Fruit fly (Drosophila melanogaster) whole organism, embryonic: ENCODE results near the gene CG18302.

Experiments used
- Abd-B ChIP-seq: fragments of 200-800 bp; sonication (Bioruptor generic); optimal IDR thresholded peaks from 2 replicates; lab custom pipeline; 2018; ENCODE audit warnings: missing biosample characterization, mild to moderate bottlenecking, missing genetic modification characterization, moderate library complexity
- Atf3 ChIP-seq: fragments of 200-800 bp; sonication (Bioruptor generic); optimal IDR thresholded peaks from 3 replicates; lab custom pipeline; 2016; ENCODE audit warnings: missing biosample characterization, missing genetic modification characterization
- CG10654 ChIP-seq: fragments of 200-800 bp; sonication (Bioruptor generic); optimal IDR thresholded peaks from 2 replicates; lab custom pipeline; 2016; ENCODE audit warnings: missing biosample characterization, missing genetic modification characterization
- CG11456 ChIP-seq: fragments of 200-800 bp; sonication (Bioruptor generic); IDR thresholded peaks from 3 replicates; pipeline ENCODE4 v1.3.6; 2022; ENCODE audit warnings: missing biosample characterization, missing genetic modification characterization
- CG11504 ChIP-seq: fragments of 200-800 bp; sonication (Bioruptor generic); optimal IDR thresholded peaks from 3 replicates; lab custom pipeline; 2019; ENCODE audit warnings: missing biosample characterization, mild to moderate bottlenecking, missing genetic modification characterization, moderate library complexity
- CG15479 ChIP-seq: fragments of 200-800 bp; sonication (Bioruptor generic); optimal IDR thresholded peaks from 3 replicates; lab custom pipeline; 2019; ENCODE audit warnings: missing biosample characterization, mild to moderate bottlenecking, missing genetic modification characterization, moderate library complexity
- CG15514 ChIP-seq: fragments of 200-800 bp; sonication (Bioruptor generic); optimal IDR thresholded peaks from 3 replicates; lab custom pipeline; 2017; ENCODE audit warnings: missing biosample characterization, missing genetic modification characterization, mild to moderate bottlenecking, moderate library complexity, missing genetic modification reagents
- CG15601 ChIP-seq: fragments of 200-800 bp; sonication (Bioruptor generic); optimal IDR thresholded peaks from 3 replicates; lab custom pipeline; 2019; ENCODE audit warnings: missing biosample characterization, mild to moderate bottlenecking, missing genetic modification characterization, moderate library complexity
- CG15696 ChIP-seq: fragments of 200-800 bp; sonication (Bioruptor generic); optimal IDR thresholded peaks from 2 replicates; lab custom pipeline; 2019; ENCODE audit warnings: missing biosample characterization, mild to moderate bottlenecking, missing genetic modification characterization, moderate library complexity
- CG1602 ChIP-seq: fragments of 200-800 bp; sonication (Bioruptor generic); optimal IDR thresholded peaks from 3 replicates; lab custom pipeline; 2016; ENCODE audit warnings: missing biosample characterization, missing genetic modification characterization
- CG16813 ChIP-seq: fragments of 200-800 bp; sonication (Bioruptor generic); IDR thresholded peaks from 3 replicates; pipeline ENCODE4 v1.3.6; 2022; ENCODE audit warnings: missing biosample characterization, missing genetic modification characterization; ENCODE audit not compliant: partially characterized antibody
- CG17186 ChIP-seq: fragments of 200-800 bp; sonication (Bioruptor generic); optimal IDR thresholded peaks from 3 replicates; lab custom pipeline; 2017; ENCODE audit warnings: missing biosample characterization, missing genetic modification reagents, missing genetic modification characterization
- CG18764 ChIP-seq: fragments of 200-800 bp; sonication (Bioruptor generic); optimal IDR thresholded peaks from 3 replicates; lab custom pipeline; 2016; ENCODE audit warnings: missing biosample characterization, missing genetic modification characterization
- CG2202 ChIP-seq: fragments of 200-800 bp; sonication (Bioruptor generic); optimal IDR thresholded peaks from 2 replicates; lab custom pipeline; 2018; ENCODE audit warnings: missing biosample characterization, mild to moderate bottlenecking, missing genetic modification characterization
- CG2712 ChIP-seq: fragments of 200-800 bp; optimal IDR thresholded peaks from 3 replicates; lab custom pipeline; 2019; ENCODE audit warnings: missing biosample characterization, mild to moderate bottlenecking, missing genetic modification characterization, moderate library complexity
- CG2875 ChIP-seq: fragments of 200-800 bp; sonication (Bioruptor generic); optimal IDR thresholded peaks from 2 replicates; lab custom pipeline; 2017; ENCODE audit warnings: missing biosample characterization, mild to moderate bottlenecking, missing genetic modification characterization, missing genetic modification reagents
- CG33557 ChIP-seq: fragments of 200-800 bp; sonication (Bioruptor generic); optimal IDR thresholded peaks from 2 replicates; lab custom pipeline; 2019; ENCODE audit warnings: missing biosample characterization, mild to moderate bottlenecking, missing genetic modification characterization, moderate library complexity
- CG3995 ChIP-seq: fragments of 200-800 bp; sonication (Bioruptor generic); optimal IDR thresholded peaks from 3 replicates; lab custom pipeline; 2016; ENCODE audit warnings: missing biosample characterization, missing genetic modification characterization
- CG4707 ChIP-seq: fragments of 200-800 bp; sonication (Bioruptor generic); optimal IDR thresholded peaks from 2 replicates; lab custom pipeline; 2018; ENCODE audit warnings: missing biosample characterization, mild to moderate bottlenecking, missing genetic modification characterization, moderate library complexity
- CG6654 ChIP-seq: fragments of 200-800 bp; sonication (Bioruptor generic); optimal IDR thresholded peaks from 2 replicates; lab custom pipeline; 2017; ENCODE audit warnings: missing biosample characterization, mild to moderate bottlenecking, missing genetic modification characterization
- CG6683 ChIP-seq: fragments of 200-800 bp; sonication (Bioruptor generic); optimal IDR thresholded peaks from 2 replicates; lab custom pipeline; 2017; ENCODE audit warnings: missing biosample characterization, mild to moderate bottlenecking, missing genetic modification characterization, missing genetic modification reagents
- CG7357 ChIP-seq: fragments of 200-800 bp; sonication (Bioruptor generic); IDR thresholded peaks from 3 replicates; pipeline ENCODE4 v1.3.6; 2022; ENCODE audit warnings: missing biosample characterization, missing genetic modification characterization
- CG7556 ChIP-seq: fragments of 200-800 bp; sonication (Bioruptor generic); optimal IDR thresholded peaks from 2 replicates; lab custom pipeline; 2017; ENCODE audit warnings: missing biosample characterization, mild to moderate bottlenecking, missing genetic modification characterization
- CG8944 ChIP-seq: fragments of 200-800 bp; sonication (Bioruptor generic); optimal IDR thresholded peaks from 3 replicates; lab custom pipeline; 2016; ENCODE audit warnings: missing biosample characterization, missing genetic modification characterization
- CG9727 ChIP-seq: fragments of 200-800 bp; sonication (Bioruptor generic); optimal IDR thresholded peaks from 3 replicates; lab custom pipeline; 2017; ENCODE audit warnings: missing biosample characterization, mild to moderate bottlenecking, missing genetic modification characterization
- D ChIP-seq, 2 experiments: fragments of 200-800 bp in 1 of 2; fragments of >200 bp in 1 of 2; sonication (Bioruptor generic) in 1 of 2; optimal IDR thresholded peaks; 2 replicates in 1 of 2; 3 replicates in 1 of 2; lab custom pipeline; 2017; ENCODE audit warnings: mild to moderate bottlenecking in 1 of 2, missing biosample characterization in 1 of 2, missing genetic modification characterization in 1 of 2, missing genetic modification reagents in 1 of 2
- Doc3 ChIP-seq: fragments of 200-800 bp; sonication (Bioruptor generic); IDR thresholded peaks from 3 replicates; pipeline ENCODE4 v1.3.6; 2022; ENCODE audit warnings: missing biosample characterization, missing genetic modification characterization; ENCODE audit not compliant: partially characterized antibody
- Dref ChIP-seq: fragments of 200-800 bp; sonication (Bioruptor generic); IDR thresholded peaks from 2 replicates; pipeline ENCODE4 v1.3.6; 2022; ENCODE audit warnings: missing biosample characterization, missing genetic modification characterization
- HHEX ChIP-seq: fragments of 200-800 bp; sonication (Bioruptor generic); optimal IDR thresholded peaks from 3 replicates; lab custom pipeline; 2017; ENCODE audit warnings: missing biosample characterization, mild to moderate bottlenecking, missing genetic modification characterization, missing genetic modification reagents
- HLH54F ChIP-seq: fragments of 200-800 bp; sonication (Bioruptor generic); optimal IDR thresholded peaks from 3 replicates; lab custom pipeline; 2016; ENCODE audit warnings: missing biosample characterization, missing genetic modification characterization
- HLHmδ ChIP-seq: fragments of 200-800 bp; sonication (Bioruptor generic); optimal IDR thresholded peaks from 2 replicates; lab custom pipeline; 2018; ENCODE audit warnings: missing biosample characterization, mild to moderate bottlenecking, missing genetic modification characterization, moderate library complexity
- Hr3 ChIP-seq: fragments of 200-800 bp; sonication (Bioruptor generic); optimal IDR thresholded peaks from 3 replicates; lab custom pipeline; 2016; ENCODE audit warnings: missing biosample characterization, missing genetic modification characterization
- Lpt ChIP-seq: fragments of >200 bp; optimal IDR thresholded peaks from 2 replicates; lab custom pipeline; 2018; ENCODE audit warnings: missing biosample characterization, missing genetic modification characterization
- NC2β ChIP-seq: fragments of 200-800 bp; sonication (Bioruptor generic); optimal IDR thresholded peaks from 2 replicates; lab custom pipeline; 2016; ENCODE audit warnings: missing biosample characterization, missing genetic modification characterization
- NFAT ChIP-seq: fragments of 200-800 bp; sonication (Bioruptor generic); IDR thresholded peaks from 2 replicates; pipeline ENCODE4 v1.3.6; 2022; ENCODE audit warnings: missing biosample characterization, missing genetic modification characterization
- Sox102F ChIP-seq: fragments of 200-800 bp; sonication (Bioruptor generic); optimal IDR thresholded peaks from 2 replicates; lab custom pipeline; 2018; ENCODE audit warnings: missing biosample characterization, mild to moderate bottlenecking, missing genetic modification characterization, moderate library complexity
- Sry-δ ChIP-seq: fragments of 200-800 bp; sonication (Bioruptor generic); optimal IDR thresholded peaks from 2 replicates; lab custom pipeline; 2016; ENCODE audit warnings: missing biosample characterization, missing genetic modification characterization
- Stat92E ChIP-seq, 3 experiments: fragments of >200 bp in 2 of 3; fragments of 200-800 bp in 1 of 3; sonication (Bioruptor generic) in 1 of 3; optimal IDR thresholded peaks; 2 replicates each; lab custom pipeline; 2017 to 2019; ENCODE audit warnings: missing biosample characterization in 3 of 3, missing genetic modification characterization in 3 of 3, mild to moderate bottlenecking in 1 of 3, moderate library complexity in 1 of 3
- bbx ChIP-seq: fragments of 200-800 bp; sonication (Bioruptor generic); IDR thresholded peaks from 2 replicates; pipeline ENCODE4 v1.3.6; 2022; ENCODE audit warnings: missing biosample characterization, missing genetic modification characterization; ENCODE audit not compliant: partially characterized antibody
- bsh ChIP-seq, 2 experiments: fragments of 200-800 bp; sonication (Bioruptor generic); optimal IDR thresholded peaks; 2 replicates each; lab custom pipeline; 2017 to 2018; ENCODE audit warnings: mild to moderate bottlenecking in 2 of 2, missing biosample characterization in 2 of 2, missing genetic modification characterization in 2 of 2, moderate library complexity in 1 of 2
- cwo ChIP-seq: fragments of 200-800 bp; sonication (Bioruptor generic); optimal IDR thresholded peaks from 3 replicates; lab custom pipeline; 2017; ENCODE audit warnings: missing biosample characterization, missing genetic modification characterization, mild to moderate bottlenecking, moderate library complexity, missing genetic modification reagents
- fd64A ChIP-seq: fragments of 200-800 bp; sonication (Bioruptor generic); optimal IDR thresholded peaks from 3 replicates; lab custom pipeline; 2018; ENCODE audit warnings: missing biosample characterization, mild to moderate bottlenecking, missing genetic modification characterization
- gsb-n ChIP-seq: fragments of 200-800 bp; sonication (Bioruptor generic); optimal IDR thresholded peaks from 3 replicates; lab custom pipeline; 2018; ENCODE audit warnings: missing biosample characterization, mild to moderate bottlenecking, missing genetic modification characterization
- inv ChIP-seq: fragments of 200-800 bp; sonication (Bioruptor generic); IDR thresholded peaks from 2 replicates; pipeline ENCODE4 v1.3.6; 2022; ENCODE audit warnings: missing biosample characterization, missing genetic modification characterization; ENCODE audit not compliant: partially characterized antibody
- jumu ChIP-seq: fragments of 200-800 bp; sonication (Bioruptor generic); optimal IDR thresholded peaks from 3 replicates; lab custom pipeline; 2016; ENCODE audit warnings: missing biosample characterization, missing genetic modification characterization
- phol ChIP-seq: fragments of 200-800 bp; sonication (Bioruptor generic); optimal IDR thresholded peaks from 3 replicates; lab custom pipeline; 2018; ENCODE audit warnings: missing biosample characterization, mild to moderate bottlenecking, missing genetic modification characterization, moderate library complexity
- tap ChIP-seq: fragments of 200-800 bp; optimal IDR thresholded peaks from 3 replicates; lab custom pipeline; 2019; ENCODE audit warnings: missing biosample characterization, mild to moderate bottlenecking, missing genetic modification characterization, moderate library complexity
- wor ChIP-seq: fragments of 200-800 bp; sonication (Bioruptor generic); IDR thresholded peaks from 2 replicates; pipeline ENCODE4 v1.3.6; 2022; ENCODE audit warnings: missing biosample characterization, missing genetic modification characterization
- zf30C ChIP-seq: fragments of 200-800 bp; sonication (Bioruptor generic); optimal IDR thresholded peaks from 3 replicates; lab custom pipeline; 2018; ENCODE audit warnings: missing biosample characterization, mild to moderate bottlenecking, missing genetic modification characterization

CG18302 gene

DNA sequence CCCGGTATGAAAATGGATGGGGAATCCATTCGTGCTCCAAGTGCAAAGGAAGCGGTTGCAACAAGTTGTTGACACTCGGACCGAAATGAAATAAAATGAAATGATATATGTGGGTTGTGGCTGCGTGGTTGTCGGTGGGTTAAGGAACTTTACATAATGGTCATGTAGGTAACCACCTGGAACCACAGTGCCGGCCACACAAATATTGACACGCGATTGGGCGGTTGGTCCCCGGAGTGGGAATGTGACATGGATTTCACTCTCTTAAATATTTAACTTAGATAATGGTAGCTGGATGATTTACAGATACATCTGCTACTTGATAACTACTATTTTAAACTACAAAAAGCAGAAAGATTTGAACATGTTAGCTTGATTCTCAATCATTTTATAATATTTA is 29.2 kb upstream of the CG18302 start (continued):
- no peak for TF ChIP-seq gsb-n
- no peak for TF ChIP-seq CG7357 (GFP tag; lab: Robert Waterston, UW)
- TF ChIP-seq inv (GFP tag; lab: Robert Waterston, UW): no peak
- no peak for TF ChIP-seq jumu (GFP tag; lab: Kevin White, UChicago)
- peak; percentile 94 for TF ChIP-seq HLHmδ (GFP tag; lab: Kevin White, UChicago)
- TF ChIP-seq CG2712: peak; percentile 16
- TF ChIP-seq CG16813 (GFP tag; lab: Robert Waterston, UW): no peak
- no peak for TF ChIP-seq wor (GFP tag; lab: Robert Waterston, UW)
- no peak for TF ChIP-seq CG17186
- TF ChIP-seq CG3995 (GFP tag; lab: Kevin White, UChicago): no peak
- TF ChIP-seq cwo (GFP tag; lab: Kevin White, UChicago): no peak
- no peak for TF ChIP-seq bbx (GFP tag; lab: Robert Waterston, UW)
- TF ChIP-seq Sry-δ (GFP tag; lab: Kevin White, UChicago): no peak
- no peak for TF ChIP-seq CG6654 (GFP tag; lab: Kevin White, UChicago)
- no peak for TF ChIP-seq CG15514 (GFP tag; lab: Kevin White, UChicago)
- peak; percentile 17 for TF ChIP-seq CG11504 (tag; lab: Kevin White, UChicago)
- no peak for TF ChIP-seq HLH54F (GFP tag; lab: Kevin White, UChicago)
- TF ChIP-seq phol (tag; lab: Kevin White, UChicago): no peak
- TF ChIP-seq CG7556 (GFP tag; lab: Kevin White, UChicago): no peak
- TF ChIP-seq CG18764 (GFP tag; lab: Kevin White, UChicago): no peak
- TF ChIP-seq CG4707: peak; percentile 36
- TF ChIP-seq CG6683 (GFP tag; lab: Kevin White, UChicago): no peak
- no peak for TF ChIP-seq CG10654 (GFP tag; lab: Kevin White, UChicago)
- peak; percentile 8 for TF ChIP-seq Atf3 (GFP tag; lab: Kevin White, UChicago)
- TF ChIP-seq Sox102F: no peak
- TF ChIP-seq NC2β (GFP tag; lab: Kevin White, UChicago): peak; percentile 4
- peak; percentile 63 for TF ChIP-seq CG15601 (tag; lab: Kevin White, UChicago)
- no peak for TF ChIP-seq NFAT
- TF ChIP-seq CG11456 (GFP tag; lab: Robert Waterston, UW): no peak
- TF ChIP-seq CG2875 (GFP tag; lab: Kevin White, UChicago): peak; percentile 22
- peak; percentile 81 for TF ChIP-seq CG15696
- no peak for TF ChIP-seq Abd-B (GFP tag; lab: Kevin White, UChicago)
- no peak for TF ChIP-seq zf30C (GFP tag; lab: Kevin White, UChicago)
- no peak for TF ChIP-seq Dref (GFP tag; lab: Robert Waterston, UW)
- TF ChIP-seq fd64A (GFP tag; lab: Kevin White, UChicago): peak; percentile 55
- peak in 1 of 2 experiments; percentile 41 for TF ChIP-seq bsh (GFP tag; optimal IDR thresholded peaks at IDR 0.05; lab: Kevin White, UChicago)
- TF ChIP-seq CG2202 (tag; lab: Kevin White, UChicago): peak; percentile 69
- peak; percentile 40 for TF ChIP-seq CG9727
- TF ChIP-seq CG1602 (GFP tag; lab: Kevin White, UChicago): no peak
- no peak for TF ChIP-seq Doc3 (GFP tag; lab: Robert Waterston, UW)
- no peak for TF ChIP-seq Lpt (GFP tag; lab: Kevin White, UChicago)
- TF ChIP-seq Hr3 (GFP tag; lab: Kevin White, UChicago): no peak
- no peak for TF ChIP-seq CG8944
- TF ChIP-seq D (optimal IDR thresholded peaks at IDR 0.05; lab: Kevin White, UChicago): no peak
- peak; percentile 23 for TF ChIP-seq D (GFP tag; optimal IDR thresholded peaks at IDR 0.05; lab: Kevin White, UChicago)
- TF ChIP-seq CG15479: no peak
- TF ChIP-seq HHEX: no peak
- peak; percentile 87 for TF ChIP-seq CG33557 (GFP tag; lab: Kevin White, UChicago)
- TF ChIP-seq tap (tag; lab: Kevin White, UChicago): peak; percentile 19
- no peak for TF ChIP-seq Stat92E (GFP tag; optimal IDR thresholded peaks at IDR 0.05; lab: Kevin White, UChicago)
